Fruit fly (Drosophila melanogaster) whole organism, embryonic: ENCODE results near the gene Doc2.

ENCODE experiments used
- Abd-B ChIP-seq: fragments of 200-800 bp; sonication (Bioruptor generic); optimal IDR thresholded peaks from 2 replicates; lab custom pipeline; 2018; ENCODE audit warnings: missing biosample characterization, mild to moderate bottlenecking, missing genetic modification characterization, moderate library complexity
- Aef1 ChIP-seq: fragments of 200-800 bp; sonication (Bioruptor generic); IDR thresholded peaks from 3 replicates; pipeline ENCODE4 v1.3.6; 2022; ENCODE audit warnings: missing biosample characterization, missing genetic modification characterization
- CG1024 ChIP-seq: fragments of 200-800 bp; sonication (Bioruptor generic); IDR thresholded peaks from 2 replicates; pipeline ENCODE4 v1.3.6; 2022; ENCODE audit warnings: missing biosample characterization, missing genetic modification characterization
- CG10274 ChIP-seq: fragments of 200-800 bp; sonication (Bioruptor generic); optimal IDR thresholded peaks from 3 replicates; lab custom pipeline; 2017; ENCODE audit warnings: missing biosample characterization, mild to moderate bottlenecking, missing genetic modification characterization
- CG10431 ChIP-seq: fragments of 200-800 bp; sonication (Bioruptor generic); optimal IDR thresholded peaks from 3 replicates; lab custom pipeline; 2018; ENCODE audit warnings: missing biosample characterization, mild to moderate bottlenecking, missing genetic modification characterization
- CG11560 ChIP-seq: fragments of 200-800 bp; sonication (Bioruptor generic); IDR thresholded peaks from 3 replicates; pipeline ENCODE4 v1.3.6; 2022; ENCODE audit warnings: missing biosample characterization, missing genetic modification characterization
- CG11695 ChIP-seq: fragments of 200-800 bp; sonication (Bioruptor generic); IDR thresholded peaks from 3 replicates; pipeline ENCODE4 v1.3.6; 2022; ENCODE audit warnings: missing biosample characterization, missing genetic modification characterization
- CG12104 ChIP-seq: fragments of 200-800 bp; sonication (Bioruptor generic); optimal IDR thresholded peaks from 3 replicates; lab custom pipeline; 2016; ENCODE audit warnings: missing biosample characterization, missing genetic modification characterization
- CG13123 ChIP-seq: fragments of 200-800 bp; sonication (Bioruptor generic); optimal IDR thresholded peaks from 2 replicates; lab custom pipeline; 2016; ENCODE audit warnings: missing biosample characterization, missing genetic modification characterization
- CG14014 ChIP-seq: fragments of 200-800 bp; sonication (Bioruptor generic); IDR thresholded peaks from 2 replicates; pipeline ENCODE4 v1.3.6; 2022; ENCODE audit warnings: missing biosample characterization, missing genetic modification characterization
- CG1529 ChIP-seq: fragments of 200-800 bp; sonication (Bioruptor generic); optimal IDR thresholded peaks from 3 replicates; lab custom pipeline; 2018; ENCODE audit warnings: missing biosample characterization, missing genetic modification characterization
- CG16863 ChIP-seq: fragments of 200-800 bp; sonication (Bioruptor generic); optimal IDR thresholded peaks from 3 replicates; lab custom pipeline; 2016; ENCODE audit warnings: missing biosample characterization, missing genetic modification characterization
- CG18476 ChIP-seq: fragments of 200-800 bp; sonication (Bioruptor generic); optimal IDR thresholded peaks from 2 replicates; lab custom pipeline; 2016; ENCODE audit warnings: missing biosample characterization, mild to moderate bottlenecking, missing genetic modification characterization
- CG2712 ChIP-seq: fragments of 200-800 bp; optimal IDR thresholded peaks from 3 replicates; lab custom pipeline; 2019; ENCODE audit warnings: missing biosample characterization, mild to moderate bottlenecking, missing genetic modification characterization, moderate library complexity
- CG33213 ChIP-seq: fragments of 200-800 bp; sonication (Bioruptor generic); optimal IDR thresholded peaks from 3 replicates; lab custom pipeline; 2016; ENCODE audit warnings: missing biosample characterization, missing genetic modification characterization
- CG6654 ChIP-seq: fragments of 200-800 bp; sonication (Bioruptor generic); optimal IDR thresholded peaks from 2 replicates; lab custom pipeline; 2017; ENCODE audit warnings: missing biosample characterization, mild to moderate bottlenecking, missing genetic modification characterization
- CG6791 ChIP-seq: fragments of 200-800 bp; sonication (Bioruptor generic); IDR thresholded peaks from 3 replicates; pipeline ENCODE4 v1.3.6; 2022; ENCODE audit warnings: missing biosample characterization, missing genetic modification characterization; ENCODE audit not compliant: partially characterized antibody
- CG8290 ChIP-seq, 3 experiments: fragments of 200-800 bp; sonication (Bioruptor generic); optimal IDR thresholded peaks; 2 replicates each; lab custom pipeline; 2016 to 2019; ENCODE audit warnings: missing biosample characterization in 3 of 3, missing genetic modification characterization in 3 of 3, mild to moderate bottlenecking in 2 of 3, moderate library complexity in 1 of 3
- CG9215 ChIP-seq: fragments of 200-800 bp; sonication (Bioruptor generic); IDR thresholded peaks from 2 replicates; pipeline ENCODE4 v1.3.6; 2022; ENCODE audit warnings: missing biosample characterization, missing genetic modification characterization
- CG9876 ChIP-seq: fragments of 200-800 bp; sonication (Bioruptor generic); optimal IDR thresholded peaks from 2 replicates; lab custom pipeline; 2016; ENCODE audit warnings: missing biosample characterization, missing genetic modification characterization
- Dbx ChIP-seq: fragments of 200-800 bp; sonication (Bioruptor generic); IDR thresholded peaks from 3 replicates; pipeline ENCODE4 v1.3.6; 2022; ENCODE audit warnings: missing biosample characterization, missing genetic modification characterization
- Elba2 ChIP-seq: fragments of 200-800 bp; sonication (Bioruptor generic); optimal IDR thresholded peaks from 3 replicates; lab custom pipeline; 2016; ENCODE audit warnings: missing biosample characterization, missing genetic modification characterization
- Ets97D ChIP-seq: fragments of 200-800 bp; sonication (Bioruptor generic); optimal IDR thresholded peaks from 3 replicates; lab custom pipeline; 2016; ENCODE audit warnings: missing biosample characterization, missing genetic modification characterization
- Fer2 ChIP-seq: fragments of 200-800 bp; sonication (Bioruptor generic); optimal IDR thresholded peaks from 2 replicates; lab custom pipeline; 2018; ENCODE audit warnings: missing biosample characterization, mild to moderate bottlenecking, missing genetic modification characterization, moderate library complexity
- H15 ChIP-seq: fragments of 200-800 bp; sonication (Bioruptor generic); IDR thresholded peaks from 3 replicates; pipeline ENCODE4 v1.3.6; 2022; ENCODE audit warnings: missing biosample characterization, missing genetic modification characterization
- HHEX ChIP-seq: fragments of 200-800 bp; sonication (Bioruptor generic); optimal IDR thresholded peaks from 3 replicates; lab custom pipeline; 2017; ENCODE audit warnings: missing biosample characterization, mild to moderate bottlenecking, missing genetic modification characterization, missing genetic modification reagents
- HmgD ChIP-seq: fragments of 200-800 bp; sonication (Bioruptor generic); optimal IDR thresholded peaks from 3 replicates; lab custom pipeline; 2016; ENCODE audit warnings: missing biosample characterization, missing genetic modification characterization
- Hr51 ChIP-seq, 2 experiments: fragments of 200-800 bp; sonication (Bioruptor generic); optimal IDR thresholded peaks; 2 replicates in 1 of 2; 3 replicates in 1 of 2; lab custom pipeline; 2016 to 2018; ENCODE audit warnings: missing biosample characterization in 2 of 2, missing genetic modification characterization in 2 of 2, mild to moderate bottlenecking in 1 of 2, moderate library complexity in 1 of 2
- Sox100B ChIP-seq: fragments of 200-800 bp; sonication (Bioruptor generic); optimal IDR thresholded peaks from 3 replicates; lab custom pipeline; 2018; ENCODE audit warnings: missing biosample characterization, mild to moderate bottlenecking, missing genetic modification characterization
- abd-A ChIP-seq: fragments of 200-800 bp; sonication (Bioruptor generic); optimal IDR thresholded peaks from 3 replicates; lab custom pipeline; 2019; ENCODE audit warnings: missing biosample characterization, mild to moderate bottlenecking, missing genetic modification characterization, moderate library complexity
- caup ChIP-seq: fragments of 200-800 bp; sonication (Bioruptor generic); optimal IDR thresholded peaks from 3 replicates; lab custom pipeline; 2017; ENCODE audit warnings: missing biosample characterization, mild to moderate bottlenecking, missing genetic modification characterization, moderate library complexity; ENCODE audit not compliant: severe bottlenecking
- ci ChIP-seq: fragments of 200-800 bp; sonication (Bioruptor generic); IDR thresholded peaks from 3 replicates; pipeline ENCODE4 v1.3.6; 2022; ENCODE audit warnings: missing biosample characterization, missing genetic modification characterization
- da ChIP-seq: fragments of 200-800 bp; sonication (Bioruptor generic); optimal IDR thresholded peaks from 2 replicates; lab custom pipeline; 2016; ENCODE audit warnings: missing biosample characterization, missing genetic modification characterization
- dan ChIP-seq: fragments of 200-800 bp; sonication (Bioruptor generic); IDR thresholded peaks from 2 replicates; pipeline ENCODE4 v1.3.6; 2022; ENCODE audit warnings: missing biosample characterization, missing genetic modification characterization
- dysf ChIP-seq: fragments of 200-800 bp; sonication (Bioruptor generic); IDR thresholded peaks from 3 replicates; pipeline ENCODE4 v1.3.6; 2022; ENCODE audit warnings: missing biosample characterization, missing genetic modification characterization
- gsb-n ChIP-seq: fragments of 200-800 bp; sonication (Bioruptor generic); optimal IDR thresholded peaks from 3 replicates; lab custom pipeline; 2018; ENCODE audit warnings: missing biosample characterization, mild to moderate bottlenecking, missing genetic modification characterization
- h ChIP-seq: fragments of >200 bp; optimal IDR thresholded peaks from 2 replicates; lab custom pipeline; 2017
- hkb ChIP-seq, 2 experiments: fragments of 200-800 bp in 1 of 2; fragments of >200 bp in 1 of 2; sonication (Bioruptor generic) in 1 of 2; IDR thresholded peaks in 1 of 2; optimal IDR thresholded peaks in 1 of 2; 2 replicates each; pipeline versions ENCODE4 v1.3.6 to Lab custom; 2017 to 2022; ENCODE audit warnings: missing biosample characterization in 1 of 2, missing genetic modification characterization in 1 of 2
- knrl ChIP-seq: fragments of 200-800 bp; sonication (Bioruptor generic); IDR thresholded peaks from 3 replicates; pipeline ENCODE4 v1.3.6; 2022; ENCODE audit warnings: missing biosample characterization, missing genetic modification characterization; ENCODE audit not compliant: partially characterized antibody
- otp ChIP-seq: fragments of 200-800 bp; sonication (Bioruptor generic); IDR thresholded peaks from 3 replicates; pipeline ENCODE4, ENCODE4 v1.3.6; 2022; ENCODE audit warnings: missing biosample characterization, missing genetic modification characterization
- pho ChIP-seq: fragments of 200-800 bp; sonication (Bioruptor generic); optimal IDR thresholded peaks from 2 replicates; lab custom pipeline; 2016; ENCODE audit warnings: missing biosample characterization, missing genetic modification characterization
- phol ChIP-seq: fragments of 200-800 bp; sonication (Bioruptor generic); optimal IDR thresholded peaks from 3 replicates; lab custom pipeline; 2018; ENCODE audit warnings: missing biosample characterization, mild to moderate bottlenecking, missing genetic modification characterization, moderate library complexity
- psq ChIP-seq: fragments of 200-800 bp; sonication (Bioruptor generic); optimal IDR thresholded peaks from 2 replicates; lab custom pipeline; 2017; ENCODE audit warnings: missing biosample characterization, missing genetic modification characterization
- seq ChIP-seq: fragments of 200-800 bp; sonication (Bioruptor generic); IDR thresholded peaks from 2 replicates; pipeline ENCODE4 v1.3.6; 2022; ENCODE audit warnings: missing biosample characterization, missing genetic modification characterization
- shn ChIP-seq: fragments of 200-800 bp; sonication (Bioruptor generic); optimal IDR thresholded peaks from 3 replicates; lab custom pipeline; 2016; ENCODE audit warnings: missing biosample characterization, missing genetic modification characterization
- sqz ChIP-seq: fragments of 200-800 bp; sonication (Bioruptor generic); optimal IDR thresholded peaks from 3 replicates; lab custom pipeline; 2018; ENCODE audit warnings: missing biosample characterization, mild to moderate bottlenecking, missing genetic modification characterization
- tin ChIP-seq: fragments of 200-800 bp; sonication (Bioruptor generic); optimal IDR thresholded peaks from 3 replicates; lab custom pipeline; 2016; ENCODE audit warnings: missing biosample characterization, missing genetic modification characterization

Doc2 gene

dm6 chr3L:9028057-9028456 is 9.0 kb upstream of the Doc2 start (continued):
- TF ChIP-seq otp (GFP tag; lab: Robert Waterston, UW) (0 out of 3 replicates have a peak, but pooled peaks have one; percentile 13), CG10431 (GFP tag; lab: Kevin White, UChicago) (no peak), sqz (no peak), CG11560 (no peak), CG1529 (GFP tag; lab: Kevin White, UChicago) (peak; percentile 18), CG33213 (GFP tag; lab: Kevin White, UChicago) (no peak), hkb (optimal IDR thresholded peaks at IDR 0.05; lab: Kevin White, UChicago) (no peak), hkb (GFP tag; IDR thresholded peaks at IDR 0.05; lab: Robert Waterston, UW) (peak; percentile 50; the same call in 1 of the 2 replicates), CG10274 (GFP tag; lab: Kevin White, UChicago) (no peak), CG13123 (no peak), H15 (GFP tag; lab: Robert Waterston, UW) (no peak), Dbx (GFP tag; lab: Robert Waterston, UW) (no peak), CG11695 (GFP tag; lab: Robert Waterston, UW) (peak; percentile 23; the same call in 1 of the 3 replicates), abd-A (tag; lab: Kevin White, UChicago) (no peak), CG2712 (tag; lab: Kevin White, UChicago) (peak; percentile 56), CG12104 (GFP tag; lab: Kevin White, UChicago) (no peak), Abd-B (peak; percentile 34), CG9876 (no peak), gsb-n (tag; lab: Kevin White, UChicago) (peak; percentile 38), ci (GFP tag; lab: Robert Waterston, UW) (peak; percentile 62; the same call in 1 of the 3 replicates), CG1024 (GFP tag; lab: Robert Waterston, UW) (peak; percentile 30; the same call in 1 of the 2 replicates), tin (GFP tag; lab: Kevin White, UChicago) (peak; percentile 47), CG8290 (GFP tag; optimal IDR thresholded peaks at IDR 0.05; lab: Kevin White, UChicago) (no peak), CG8290 (tag; optimal IDR thresholded peaks at IDR 0.05; lab: Kevin White, UChicago) (no peak), phol (tag; lab: Kevin White, UChicago) (peak; percentile 59), da (GFP tag; lab: Kevin White, UChicago) (no peak), CG16863 (GFP tag; lab: Kevin White, UChicago) (peak; percentile 3), Hr51 (GFP tag; optimal IDR thresholded peaks at IDR 0.05; lab: Kevin White, UChicago) (peak in 1 of 2 experiments; percentile 27), CG9215 (GFP tag; lab: Robert Waterston, UW) (no peak), dysf (0 out of 3 replicates have a peak, but pooled peaks have one; percentile 10), CG6654 (no peak), HHEX (GFP tag; lab: Kevin White, UChicago) (no peak), dan (GFP tag; lab: Robert Waterston, UW) (no peak), HmgD (GFP tag; lab: Kevin White, UChicago) (no peak), Sox100B (GFP tag; lab: Kevin White, UChicago) (peak; percentile 30), CG18476 (GFP tag; lab: Kevin White, UChicago) (peak; percentile 26), pho (GFP tag; lab: Kevin White, UChicago) (no peak), psq (GFP tag; lab: Kevin White, UChicago) (no peak), Aef1 (GFP tag; lab: Robert Waterston, UW) (no peak), shn (GFP tag; lab: Kevin White, UChicago) (no peak), h (no peak), Elba2 (GFP tag; lab: Kevin White, UChicago) (no peak), caup (no peak), Ets97D (no peak), seq (GFP tag; lab: Robert Waterston, UW) (no peak), CG6791 (no peak), knrl (GFP tag; lab: Robert Waterston, UW) (no peak), Fer2 (no peak), CG14014 (GFP tag; lab: Robert Waterston, UW) (peak; percentile 44; the same call in 1 of the 2 replicates)
